Fruit fly (Drosophila melanogaster) whole organism, embryonic: ENCODE measurements around the gene nAChRalpha3.
A peak's percentile ranks its signal among the peaks of the same experiment; 100 is the strongest.

Experiments
- ATbp ChIP-seq: fragments of 200-800 bp; sonication (Bioruptor generic); optimal IDR thresholded peaks from 2 replicates; lab custom pipeline; 2017; ENCODE audit warnings: missing biosample characterization, mild to moderate bottlenecking, missing genetic modification characterization, missing genetic modification reagents
- B-H2 ChIP-seq: fragments of 200-800 bp; sonication (Bioruptor generic); optimal IDR thresholded peaks from 2 replicates; lab custom pipeline; 2018; ENCODE audit warnings: missing biosample characterization, mild to moderate bottlenecking, missing genetic modification characterization
- CG10654 ChIP-seq: fragments of 200-800 bp; sonication (Bioruptor generic); optimal IDR thresholded peaks from 2 replicates; lab custom pipeline; 2016; ENCODE audit warnings: missing biosample characterization, missing genetic modification characterization
- CG10979 ChIP-seq: fragments of 200-800 bp; sonication (Bioruptor generic); optimal IDR thresholded peaks from 2 replicates; lab custom pipeline; 2018; ENCODE audit warnings: missing biosample characterization, mild to moderate bottlenecking, missing genetic modification characterization, moderate library complexity
- CG11695 ChIP-seq: fragments of 200-800 bp; sonication (Bioruptor generic); IDR thresholded peaks from 3 replicates; pipeline ENCODE4 v1.3.6; 2022; ENCODE audit warnings: missing biosample characterization, missing genetic modification characterization
- CG12744 ChIP-seq: fragments of 200-800 bp; sonication (Bioruptor generic); optimal IDR thresholded peaks from 2 replicates; lab custom pipeline; 2016; ENCODE audit warnings: missing biosample characterization, missing genetic modification characterization
- CG13123 ChIP-seq: fragments of 200-800 bp; sonication (Bioruptor generic); optimal IDR thresholded peaks from 2 replicates; lab custom pipeline; 2016; ENCODE audit warnings: missing biosample characterization, missing genetic modification characterization
- CG13296 ChIP-seq: fragments of 200-800 bp; sonication (Bioruptor generic); optimal IDR thresholded peaks from 3 replicates; lab custom pipeline; 2018; ENCODE audit warnings: missing biosample characterization, mild to moderate bottlenecking, missing genetic modification characterization
- CG14710 ChIP-seq: fragments of 200-800 bp; sonication (Bioruptor generic); optimal IDR thresholded peaks from 3 replicates; lab custom pipeline; 2019; ENCODE audit warnings: missing biosample characterization, mild to moderate bottlenecking, missing genetic modification characterization, moderate library complexity
- CG15696 ChIP-seq: fragments of 200-800 bp; sonication (Bioruptor generic); optimal IDR thresholded peaks from 2 replicates; lab custom pipeline; 2019; ENCODE audit warnings: missing biosample characterization, mild to moderate bottlenecking, missing genetic modification characterization, moderate library complexity
- CG17186 ChIP-seq: fragments of 200-800 bp; sonication (Bioruptor generic); optimal IDR thresholded peaks from 3 replicates; lab custom pipeline; 2017; ENCODE audit warnings: missing biosample characterization, missing genetic modification reagents, missing genetic modification characterization
- CG17802 ChIP-seq: fragments of 200-800 bp; sonication (Bioruptor generic); optimal IDR thresholded peaks from 2 replicates; lab custom pipeline; 2018; ENCODE audit warnings: missing biosample characterization, mild to moderate bottlenecking, missing genetic modification characterization, moderate library complexity
- CG2120 ChIP-seq: fragments of 200-800 bp; sonication (Bioruptor generic); optimal IDR thresholded peaks from 3 replicates; lab custom pipeline; 2016; ENCODE audit warnings: missing biosample characterization, missing genetic modification characterization
- CG3407 ChIP-seq: fragments of 200-800 bp; sonication (Bioruptor generic); optimal IDR thresholded peaks from 2 replicates; lab custom pipeline; 2018; ENCODE audit warnings: missing biosample characterization, mild to moderate bottlenecking, missing genetic modification characterization
- CG4730 ChIP-seq: fragments of 200-800 bp; sonication (Bioruptor generic); IDR thresholded peaks from 2 replicates; pipeline ENCODE4 v1.3.6; 2022; ENCODE audit warnings: missing biosample characterization, missing genetic modification characterization
- CG4854 ChIP-seq: fragments of 200-800 bp; sonication (Bioruptor generic); optimal IDR thresholded peaks from 2 replicates; lab custom pipeline; 2016; ENCODE audit warnings: missing biosample characterization, missing genetic modification characterization, inconsistent platforms
- CG6175 ChIP-seq: fragments of 200-800 bp; sonication (Bioruptor generic); IDR thresholded peaks from 3 replicates; pipeline ENCODE4 v1.3.6; 2022; ENCODE audit warnings: missing biosample characterization, missing genetic modification characterization
- CG6791 ChIP-seq: fragments of 200-800 bp; sonication (Bioruptor generic); IDR thresholded peaks from 3 replicates; pipeline ENCODE4 v1.3.6; 2022; ENCODE audit warnings: missing biosample characterization, missing genetic modification characterization; ENCODE audit not compliant: partially characterized antibody
- CG8388 ChIP-seq: fragments of 200-800 bp; sonication (Bioruptor generic); optimal IDR thresholded peaks from 2 replicates; lab custom pipeline; 2019; ENCODE audit warnings: missing biosample characterization, mild to moderate bottlenecking, missing genetic modification characterization, moderate library complexity
- CG9932 ChIP-seq: fragments of 200-800 bp; sonication (Bioruptor generic); IDR thresholded peaks from 2 replicates; pipeline ENCODE4 v1.3.6; 2022; ENCODE audit warnings: missing biosample characterization, missing genetic modification characterization
- CTCF ChIP-seq: fragments of 200-800 bp; sonication (Bioruptor generic); optimal IDR thresholded peaks from 2 replicates; lab custom pipeline; 2017; ENCODE audit warnings: missing biosample characterization, mild to moderate bottlenecking, missing genetic modification characterization, moderate library complexity
- Dek ChIP-seq: fragments of 200-800 bp; sonication (Bioruptor generic); optimal IDR thresholded peaks from 3 replicates; lab custom pipeline; 2019; ENCODE audit warnings: missing biosample characterization, mild to moderate bottlenecking, missing genetic modification characterization, moderate library complexity
- Dfd ChIP-seq, 2 experiments: fragments of >200 bp; optimal IDR thresholded peaks; 2 replicates each; lab custom pipeline; 2017; ENCODE audit warnings: missing biosample characterization in 2 of 2, missing genetic modification characterization in 2 of 2
- H15 ChIP-seq: fragments of 200-800 bp; sonication (Bioruptor generic); IDR thresholded peaks from 3 replicates; pipeline ENCODE4 v1.3.6; 2022; ENCODE audit warnings: missing biosample characterization, missing genetic modification characterization
- HmgD ChIP-seq: fragments of 200-800 bp; sonication (Bioruptor generic); optimal IDR thresholded peaks from 3 replicates; lab custom pipeline; 2016; ENCODE audit warnings: missing biosample characterization, missing genetic modification characterization
- MTF-1 ChIP-seq: fragments of 200-800 bp; sonication (Bioruptor generic); optimal IDR thresholded peaks from 2 replicates; lab custom pipeline; 2018; ENCODE audit warnings: missing biosample characterization, mild to moderate bottlenecking, missing genetic modification characterization, borderline replicate concordance
- Med ChIP-seq: fragments of 200-800 bp; sonication (Bioruptor generic); peaks from one replicate; lab custom pipeline; 2016; ENCODE audit warnings: missing biosample characterization, missing genetic modification characterization, mild to moderate bottlenecking, inconsistent platforms, moderate library complexity
- NC2β ChIP-seq: fragments of 200-800 bp; sonication (Bioruptor generic); optimal IDR thresholded peaks from 2 replicates; lab custom pipeline; 2016; ENCODE audit warnings: missing biosample characterization, missing genetic modification characterization
- NFAT ChIP-seq: fragments of 200-800 bp; sonication (Bioruptor generic); IDR thresholded peaks from 2 replicates; pipeline ENCODE4 v1.3.6; 2022; ENCODE audit warnings: missing biosample characterization, missing genetic modification characterization
- Ssrp ChIP-seq: fragments of 200-800 bp; sonication (Bioruptor generic); optimal IDR thresholded peaks from 2 replicates; lab custom pipeline; 2018; ENCODE audit warnings: missing biosample characterization, mild to moderate bottlenecking, missing genetic modification characterization, moderate library complexity
- Xbp1 ChIP-seq: fragments of 200-800 bp; sonication (Bioruptor generic); optimal IDR thresholded peaks from 3 replicates; lab custom pipeline; 2016; ENCODE audit warnings: missing biosample characterization, mild to moderate bottlenecking, missing genetic modification characterization
- cg ChIP-seq: fragments of 200-800 bp; sonication (Bioruptor generic); optimal IDR thresholded peaks from 3 replicates; lab custom pipeline; 2019; ENCODE audit warnings: missing biosample characterization, mild to moderate bottlenecking, missing genetic modification characterization, moderate library complexity
- chm ChIP-seq: fragments of 200-800 bp; sonication (Bioruptor generic); IDR thresholded peaks from 2 replicates; pipeline ENCODE4 v1.3.6; 2022; ENCODE audit warnings: missing biosample characterization, missing genetic modification characterization
- crp ChIP-seq, 2 experiments: fragments of 200-800 bp; sonication (Bioruptor generic); optimal IDR thresholded peaks; 2 replicates in 1 of 2; 3 replicates in 1 of 2; lab custom pipeline; 2017; ENCODE audit warnings: missing biosample characterization in 2 of 2, missing genetic modification characterization in 2 of 2, mild to moderate bottlenecking in 1 of 2, moderate library complexity in 1 of 2
- dm ChIP-seq: fragments of 200-800 bp; sonication (Bioruptor generic); optimal IDR thresholded peaks from 3 replicates; lab custom pipeline; 2016; ENCODE audit warnings: missing biosample characterization, missing genetic modification characterization
- grn ChIP-seq: fragments of 200-800 bp; sonication (Bioruptor generic); optimal IDR thresholded peaks from 3 replicates; lab custom pipeline; 2017; ENCODE audit warnings: missing biosample characterization, missing genetic modification characterization
- kay ChIP-seq: fragments of 200-800 bp; sonication (Bioruptor generic); optimal IDR thresholded peaks from 2 replicates; lab custom pipeline; 2016; ENCODE audit warnings: missing biosample characterization, missing genetic modification characterization
- lmd ChIP-seq: fragments of 200-800 bp; sonication (Bioruptor generic); IDR thresholded peaks from 2 replicates; pipeline ENCODE4 v1.3.6; 2022; ENCODE audit warnings: missing biosample characterization, missing genetic modification characterization
- nerfin-1 ChIP-seq: fragments of 200-800 bp; sonication (Bioruptor generic); optimal IDR thresholded peaks from 3 replicates; lab custom pipeline; 2019; ENCODE audit warnings: missing biosample characterization, mild to moderate bottlenecking, missing genetic modification characterization, moderate library complexity
- oc ChIP-seq: fragments of 200-800 bp; sonication (Bioruptor generic); optimal IDR thresholded peaks from 2 replicates; lab custom pipeline; 2018; ENCODE audit warnings: missing biosample characterization, mild to moderate bottlenecking, missing genetic modification characterization, moderate library complexity
- p53 ChIP-seq: fragments of 200-800 bp; sonication (Bioruptor generic); optimal IDR thresholded peaks from 2 replicates; lab custom pipeline; 2016; ENCODE audit warnings: missing biosample characterization, missing genetic modification characterization
- peb ChIP-seq: fragments of 200-800 bp; sonication (Bioruptor generic); IDR thresholded peaks from 2 replicates; pipeline ENCODE4 v1.3.6; 2022; ENCODE audit warnings: missing biosample characterization, missing genetic modification characterization
- run ChIP-seq: fragments of 200-800 bp; sonication (Bioruptor generic); optimal IDR thresholded peaks from 3 replicates; lab custom pipeline; 2018; ENCODE audit warnings: missing biosample characterization, mild to moderate bottlenecking, missing genetic modification characterization
- slp2 ChIP-seq: fragments of 200-800 bp; sonication (Bioruptor generic); optimal IDR thresholded peaks from 2 replicates; lab custom pipeline; 2016; ENCODE audit warnings: missing biosample characterization, missing genetic modification characterization
- ttk ChIP-seq: fragments of 200-800 bp; sonication (Bioruptor generic); IDR thresholded peaks from 2 replicates; pipeline ENCODE4 v2.1.2; 2022; ENCODE audit warnings: missing biosample characterization, missing genetic modification characterization
- unpg ChIP-seq: fragments of 200-800 bp; sonication (Bioruptor generic); optimal IDR thresholded peaks from 3 replicates; lab custom pipeline; 2018; ENCODE audit warnings: missing biosample characterization, mild to moderate bottlenecking, missing genetic modification characterization, moderate library complexity
- usp ChIP-seq: fragments of >200 bp; optimal IDR thresholded peaks from 2 replicates; lab custom pipeline; 2017; ENCODE audit warnings: missing biosample characterization, missing genetic modification characterization
- vfl ChIP-seq: fragments of 200-800 bp; sonication (Bioruptor generic); optimal IDR thresholded peaks from 2 replicates; lab custom pipeline; 2016; ENCODE audit warnings: missing biosample characterization, missing genetic modification characterization
- zfh1 ChIP-seq: fragments of 200-800 bp; sonication (Bioruptor generic); IDR thresholded peaks from 3 replicates; pipeline ENCODE4 v1.3.6; 2022; ENCODE audit warnings: missing biosample characterization, missing genetic modification characterization
- zfh2 ChIP-seq: fragments of 200-800 bp; sonication (Bioruptor generic); optimal IDR thresholded peaks from 2 replicates; lab custom pipeline; 2016; ENCODE audit warnings: missing biosample characterization, missing genetic modification characterization

The nAChRalpha3 gene

DNA sequence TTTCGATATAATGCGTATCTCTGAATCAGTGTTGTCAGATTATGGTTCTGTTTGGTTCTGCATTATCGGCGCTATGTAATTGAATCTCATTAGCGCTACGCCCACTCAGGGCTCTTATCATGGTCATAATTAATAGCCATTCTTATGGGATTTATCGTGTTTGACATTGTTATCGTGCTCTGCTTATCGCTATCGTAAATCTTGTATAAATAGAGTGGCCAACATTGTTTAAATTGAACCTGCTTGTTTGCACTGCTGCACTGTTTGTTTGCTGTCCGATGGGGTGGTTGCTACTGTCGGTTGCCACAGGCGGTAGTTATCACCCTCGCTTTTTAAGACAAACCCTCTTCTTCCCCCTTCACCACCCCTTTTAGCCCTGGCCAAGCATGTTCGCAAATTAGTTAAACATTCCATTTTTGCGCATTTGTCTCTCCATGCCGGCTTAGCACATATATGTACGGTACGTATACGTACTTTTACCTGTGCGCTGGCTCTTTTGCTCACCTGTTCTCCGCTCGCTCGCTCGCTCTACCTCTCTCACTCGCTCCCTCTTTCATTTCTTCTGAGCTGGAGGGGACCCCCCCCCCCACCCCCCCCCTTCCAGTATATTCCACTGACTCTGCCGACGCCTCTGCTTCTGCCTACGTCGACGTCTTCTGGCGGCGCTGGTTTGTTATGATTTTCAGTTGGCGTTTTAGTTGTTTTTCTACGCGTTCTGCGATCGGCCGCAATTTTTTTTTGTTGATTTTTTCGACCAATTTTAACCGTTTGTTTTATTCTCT is 136.9 kb downstream of the nAChRalpha3 start (continued):
- TF ChIP-seq nerfin-1 (peak; percentile 55), run (tag; lab: Kevin White, UChicago) (peak; percentile 23), B-H2 (GFP tag; lab: Kevin White, UChicago) (peak; percentile 19), zfh1 (0 out of 3 replicates have a peak, but pooled peaks have one; percentile 32), H15 (GFP tag; lab: Robert Waterston, UW) (no peak), slp2 (GFP tag; lab: Kevin White, UChicago) (peak; percentile 8), Ssrp (tag; lab: Kevin White, UChicago) (no peak), Dek (no peak), zfh2 (GFP tag; lab: Kevin White, UChicago) (no peak), MTF-1 (GFP tag; lab: Kevin White, UChicago) (peak; percentile 79), HmgD (GFP tag; lab: Kevin White, UChicago) (peak; percentile 13), CG4854 (GFP tag; lab: Kevin White, UChicago) (peak; percentile 48), CG8388 (GFP tag; lab: Kevin White, UChicago) (peak; percentile 20), CG2120 (peak; percentile 13), CG6791 (GFP tag; lab: Robert Waterston, UW) (no peak), vfl (no peak), NC2β (peak; percentile 18), CG13296 (GFP tag; lab: Kevin White, UChicago) (peak; percentile 74), CG10979 (tag; lab: Kevin White, UChicago) (peak; percentile 18), oc (tag; lab: Kevin White, UChicago) (peak; percentile 46), CG14710 (peak; percentile 44), p53 (GFP tag; lab: Kevin White, UChicago) (peak; percentile 13), CG13123 (GFP tag; lab: Kevin White, UChicago) (peak; percentile 46), peb (GFP tag; lab: Robert Waterston, UW) (no peak), Dfd (GFP tag; optimal IDR thresholded peaks at IDR 0.05; lab: Kevin White, UChicago) (no peak), Xbp1 (GFP tag; lab: Kevin White, UChicago) (no peak), CG12744 (GFP tag; lab: Kevin White, UChicago) (peak; percentile 8), CG6175 (no peak), CG17802 (tag; lab: Kevin White, UChicago) (peak; percentile 8), crp (GFP tag; optimal IDR thresholded peaks at IDR 0.05; lab: Kevin White, UChicago) (peak in 1 of 2 experiments; percentile 3), CG9932 (GFP tag; lab: Robert Waterston, UW) (no peak), CG15696 (tag; lab: Kevin White, UChicago) (peak; percentile 71), kay (GFP tag; lab: Kevin White, UChicago) (peak; percentile 33), CG10654 (peak; percentile 33), lmd (no peak), CG11695 (GFP tag; lab: Robert Waterston, UW) (0 out of 3 replicates have a peak, but pooled peaks have one; percentile 34), CTCF (GFP tag; lab: Kevin White, UChicago) (peak; percentile 15), CG4730 (no peak), usp (no peak), Med (GFP tag; lab: Kevin White, UChicago) (peak; percentile 91), unpg (peak; percentile 55), chm (GFP tag; lab: Robert Waterston, UW) (peak; percentile 54; the same call in 1 of the 2 replicates), ttk (GFP tag; lab: Robert Waterston, UW) (no peak; the same call in 1 of the 2 replicates), dm (GFP tag; lab: Kevin White, UChicago) (no peak), CG3407 (peak; percentile 80), NFAT (GFP tag; lab: Robert Waterston, UW) (no peak), ATbp (GFP tag; lab: Kevin White, UChicago) (peak; percentile 91), cg (GFP tag; lab: Kevin White, UChicago) (no peak), CG17186 (GFP tag; lab: Kevin White, UChicago) (peak; percentile 27), grn (GFP tag; lab: Kevin White, UChicago) (peak; percentile 93)
